Worm (Caenorhabditis elegans) whole organism, L4 larva: ENCODE results near the gene F07G11.4.

Experiments used
- F26F4.8 ChIP-seq: fragments of 200-800 bp; sonication (Bioruptor generic); conservative IDR thresholded peaks from 2 replicates; pipeline ENCODE4 v1.3.6; 2022; ENCODE audit warnings: missing genetic modification characterization, missing compliant biosample characterization
- R02D3.7 ChIP-seq: fragments of 150-350 bp; sonication (generic microtip); optimal IDR thresholded peaks from 3 replicates; lab custom pipeline; 2014; ENCODE audit warnings: missing biosample characterization, missing genetic modification characterization
- T26A8.4 ChIP-seq: fragments of 200-800 bp; sonication (Bioruptor generic); IDR thresholded peaks from 2 replicates; pipeline ENCODE4 v1.3.6; 2022; ENCODE audit warnings: missing genetic modification characterization, missing compliant biosample characterization
- Y105C5A.15 ChIP-seq: fragments of 200-800 bp; sonication (Bioruptor generic); IDR thresholded peaks from 2 replicates; pipeline ENCODE4 v1.3.6; 2022; ENCODE audit warnings: missing genetic modification characterization, missing compliant biosample characterization
- ZK337.2 ChIP-seq: fragments of 200-800 bp; sonication (Bioruptor generic); IDR thresholded peaks from 2 replicates; pipeline ENCODE4 v1.3.6; 2022; ENCODE audit warnings: missing genetic modification reagents, missing genetic modification characterization, missing compliant biosample characterization
- ZK546.5 ChIP-seq, 2 experiments: sonication (generic microtip); optimal IDR thresholded peaks; 2 replicates each; lab custom pipeline; 2017; ENCODE audit warnings: missing biosample characterization in 2 of 2, missing genetic modification characterization in 2 of 2
- ama-1 ChIP-seq: fragments of 150-350 bp; optimal IDR thresholded peaks from 2 replicates; lab custom pipeline; 2014; ENCODE audit warnings: inconsistent platforms, mixed read lengths
- arid-1 ChIP-seq: fragments of 200-800 bp; sonication (Bioruptor generic); conservative IDR thresholded peaks from 2 replicates; pipeline ENCODE4 v1.3.6; 2022; ENCODE audit warnings: missing genetic modification reagents, missing genetic modification characterization, missing compliant biosample characterization
- attf-4 ChIP-seq: sonication (generic microtip); optimal IDR thresholded peaks from 3 replicates; lab custom pipeline; 2017; ENCODE audit warnings: missing biosample characterization, missing genetic modification characterization
- ceh-20 ChIP-seq: fragments of 200-800 bp; sonication (Bioruptor generic); IDR thresholded peaks from 2 replicates; pipeline ENCODE4 v1.3.6; 2022; ENCODE audit warnings: missing genetic modification reagents, missing genetic modification characterization, missing compliant biosample characterization
- ceh-28 ChIP-seq: fragments of 150-350 bp; optimal IDR thresholded peaks from 2 replicates; lab custom pipeline; 2014; ENCODE audit warnings: missing biosample characterization, missing genetic modification reagents, missing genetic modification characterization
- ceh-32 ChIP-seq: sonication (generic microtip); optimal IDR thresholded peaks from 2 replicates; lab custom pipeline; 2016; ENCODE audit warnings: mild to moderate bottlenecking, missing genetic modification characterization, missing compliant biosample characterization; ENCODE audit not compliant: poor library complexity
- ceh-62 ChIP-seq: sonication (generic microtip); optimal IDR thresholded peaks from 2 replicates; lab custom pipeline; 2017; ENCODE audit warnings: missing biosample characterization, missing genetic modification characterization
- cey-2 ChIP-seq: sonication (generic microtip); optimal IDR thresholded peaks from 3 replicates; lab custom pipeline; 2017; ENCODE audit warnings: missing genetic modification characterization, mild to moderate bottlenecking, missing compliant biosample characterization, antibody characterized with exemption, borderline replicate concordance; ENCODE audit not compliant: insufficient read depth
- daf-8 ChIP-seq: fragments of 200-800 bp; sonication (Bioruptor generic); IDR thresholded peaks from 2 replicates; pipeline ENCODE4 v1.3.6; 2022; ENCODE audit warnings: missing genetic modification characterization, missing compliant biosample characterization
- dmd-6 ChIP-seq: fragments of 200-800 bp; sonication (Bioruptor generic); IDR thresholded peaks from 2 replicates; pipeline ENCODE4 v1.3.6; 2022; ENCODE audit warnings: missing genetic modification reagents, missing genetic modification characterization, missing compliant biosample characterization
- fkh-10 ChIP-seq: fragments of 150-350 bp; optimal IDR thresholded peaks from 2 replicates; lab custom pipeline; 2014; ENCODE audit warnings: missing biosample characterization, missing genetic modification reagents, missing genetic modification characterization
- fos-1 ChIP-seq: fragments of 150-350 bp; optimal IDR thresholded peaks from 2 replicates; lab custom pipeline; 2014; ENCODE audit warnings: missing biosample characterization, missing genetic modification characterization
- lin-15B ChIP-seq: fragments of 150-350 bp; sonication (generic microtip); optimal IDR thresholded peaks from 3 replicates; lab custom pipeline; 2014; ENCODE audit warnings: missing biosample characterization, missing genetic modification characterization
- lin-29 ChIP-seq: fragments of 200-800 bp; sonication (Bioruptor generic); IDR thresholded peaks from 2 replicates; pipeline ENCODE4 v1.3.6; 2022; ENCODE audit warnings: missing genetic modification reagents, missing genetic modification characterization, missing compliant biosample characterization
- lin-38 ChIP-seq: fragments of 200-800 bp; sonication (Bioruptor generic); IDR thresholded peaks from 2 replicates; pipeline ENCODE4 v1.3.6; 2022; ENCODE audit warnings: missing genetic modification reagents, missing genetic modification characterization, missing compliant biosample characterization
- lsy-2 ChIP-seq, 2 experiments: fragments of 150-350 bp in 1 of 2; sonication (generic microtip) in 1 of 2; optimal IDR thresholded peaks; 2 replicates each; lab custom pipeline; 2014 to 2017; ENCODE audit warnings: missing biosample characterization in 2 of 2, missing genetic modification characterization in 2 of 2
- mep-1 ChIP-seq: fragments of 150-350 bp; sonication (generic microtip); optimal IDR thresholded peaks from 3 replicates; lab custom pipeline; 2014; ENCODE audit warnings: missing biosample characterization, missing genetic modification characterization
- mes-2 ChIP-seq: sonication (generic microtip); optimal IDR thresholded peaks from 2 replicates; lab custom pipeline; 2016; ENCODE audit warnings: missing genotype, mild to moderate bottlenecking, missing genetic modification characterization, missing compliant biosample characterization; ENCODE audit not compliant: poor library complexity, severe bottlenecking
- nhr-102 ChIP-seq: sonication (generic microtip); optimal IDR thresholded peaks from 2 replicates; lab custom pipeline; 2016; ENCODE audit warnings: mild to moderate bottlenecking, missing genetic modification characterization, moderate library complexity, missing compliant biosample characterization
- nhr-28 ChIP-seq: fragments of 150-350 bp; optimal IDR thresholded peaks from 2 replicates; lab custom pipeline; 2014; ENCODE audit warnings: missing biosample characterization, missing genetic modification characterization
- nhr-41 ChIP-seq: fragments of 200-800 bp; sonication (Bioruptor generic); IDR thresholded peaks from 2 replicates; pipeline ENCODE4 v1.3.6; 2022; ENCODE audit warnings: missing genetic modification reagents, missing genetic modification characterization, missing compliant biosample characterization
- nhr-6 ChIP-seq: fragments of 150-350 bp; optimal IDR thresholded peaks from 2 replicates; lab custom pipeline; 2014; ENCODE audit warnings: missing biosample characterization, missing genetic modification characterization
- set-16 ChIP-seq: fragments of 200-800 bp; sonication (Bioruptor generic); IDR thresholded peaks from 2 replicates; pipeline ENCODE4 v1.3.6; 2022; ENCODE audit warnings: missing genetic modification reagents, missing genetic modification characterization, missing compliant biosample characterization
- unc-39 ChIP-seq: sonication (generic microtip); optimal IDR thresholded peaks from 2 replicates; lab custom pipeline; 2017; ENCODE audit warnings: missing biosample characterization, missing genetic modification characterization
- unc-62 ChIP-seq, 3 experiments: fragments of 150-350 bp in 1 of 3; sonication (generic microtip); optimal IDR thresholded peaks in 2 of 3; peaks in 1 of 3; 1 replicate in 1 of 3; 2 replicates in 2 of 3; lab custom pipeline; 2014 to 2017; ENCODE audit warnings: missing biosample characterization in 3 of 3, missing genetic modification characterization in 3 of 3, missing genetic modification reagents in 3 of 3, missing genotype in 1 of 3
- zag-1 ChIP-seq: fragments of 150-350 bp; optimal IDR thresholded peaks from 2 replicates; lab custom pipeline; 2014; ENCODE audit warnings: missing biosample characterization, missing genetic modification characterization
- zfp-2 ChIP-seq: sonication (generic microtip); optimal IDR thresholded peaks from 2 replicates; lab custom pipeline; 2016; ENCODE audit warnings: mild to moderate bottlenecking, missing genetic modification characterization, missing compliant biosample characterization
- zip-11 ChIP-seq: fragments of 200-800 bp; sonication (Bioruptor generic); IDR thresholded peaks from 2 replicates; pipeline ENCODE4 v1.3.6; 2022; ENCODE audit warnings: missing genetic modification characterization, missing compliant biosample characterization

F07G11.4 gene

ce11 chrV:7298463-7298862 is 3.3 kb upstream of the F07G11.4 start, which contains the start of gene F07G11.3:
TSS of gene F07G11.3 (plus strand) at chrV:7298763.
- TF ChIP-seq ceh-20 (GFP tag; lab: Robert Waterston, UW) (no peak), unc-62 (GFP tag; optimal IDR thresholded peaks at IDR 0.05 in 1 of 2; lab: Kevin White, UChicago) (peak in 1 of 2 experiments; percentile 55), unc-62 (tag; optimal IDR thresholded peaks at IDR 0.05; lab: Kevin White, UChicago) (no peak), fos-1 (no peak)

- TF ChIP-seq R02D3.7, result no peak
- TF ChIP-seq ceh-62, result no peak
- TF ChIP-seq mep-1 (tag; lab: Kevin White, UChicago), result no peak
- TF ChIP-seq nhr-41 (GFP tag; lab: Robert Waterston, UW), result no peak
- TF ChIP-seq lsy-2 (tag; optimal IDR thresholded peaks at IDR 0.05; lab: Kevin White, UChicago), result no peak
- no peak for TF ChIP-seq nhr-102 (tag; lab: Kevin White, UChicago)
- no peak for TF ChIP-seq nhr-28 (tag; lab: Kevin White, UChicago)
- no peak for TF ChIP-seq lin-15B (tag; lab: Kevin White, UChicago)
- no peak for TF ChIP-seq ZK337.2 (GFP tag; lab: Robert Waterston, UW)
- no peak for TF ChIP-seq unc-39
- no peak for TF ChIP-seq Y105C5A.15 (GFP tag; lab: Robert Waterston, UW)
- no peak for TF ChIP-seq daf-8
- no peak for TF ChIP-seq set-16 (GFP tag; lab: Robert Waterston, UW)
- no peak for TF ChIP-seq ZK546.5 (tag; optimal IDR thresholded peaks at IDR 0.05; lab: Kevin White, UChicago)
- no peak for TF ChIP-seq zfp-2 (tag; lab: Kevin White, UChicago)
- no peak for TF ChIP-seq T26A8.4 (GFP tag; lab: Robert Waterston, UW)
- TF ChIP-seq F26F4.8, result no peak
- no peak for TF ChIP-seq zip-11 (GFP tag; lab: Robert Waterston, UW)
Measured at ce11 chrV:7297263-7297662, 2.1 kb upstream of the F07G11.4 start, which contains the start of gene srj-32. TSS of gene srj-32 (minus strand) at chrV:7297363.

- TF ChIP-seq nhr-6 (tag; lab: Kevin White, UChicago), result no peak
Measured at ce11 chrV:7288699-7289098, 6.5 kb downstream of the F07G11.4 start, which contains the start of gene C13A2.1. TSS of gene C13A2.1 (plus strand) at chrV:7288999.

- TF ChIP-seq ama-1 (no peak), unc-62 (GFP tag; optimal IDR thresholded peaks at IDR 0.05 in 1 of 2; lab: Kevin White, UChicago) (peak in 1 of 2 experiments; percentile 28), unc-62 (tag; optimal IDR thresholded peaks at IDR 0.05; lab: Kevin White, UChicago) (no peak)
Measured at ce11 chrV:7282037-7282436, 13.1 kb downstream of the F07G11.4 start, which contains the start of gene C13A2.3. TSS of gene C13A2.3 (plus strand) at chrV:7282337.

ce11 chrV:7279090-7279489 is 16.1 kb downstream of the F07G11.4 start, which contains the start of gene C13A2.4:
TSS of gene C13A2.4 (plus strand) at chrV:7279390.
- TF ChIP-seq ceh-32 (tag; lab: Kevin White, UChicago) (no peak), fkh-10 (GFP tag; lab: Kevin White, UChicago) (no peak), lin-29 (GFP tag; lab: Robert Waterston, UW) (no peak), ceh-28 (tag; lab: Kevin White, UChicago) (no peak), cey-2 (tag; lab: Kevin White, UChicago) (no peak), lin-38 (GFP tag; lab: Robert Waterston, UW) (no peak), mes-2 (no peak)

- TF ChIP-seq T26A8.4 (GFP tag; lab: Robert Waterston, UW) (no peak), arid-1 (GFP tag; lab: Robert Waterston, UW) (no peak), fkh-10 (GFP tag; lab: Kevin White, UChicago) (no peak), zag-1 (tag; lab: Kevin White, UChicago) (no peak), dmd-6 (no peak), attf-4 (tag; lab: Kevin White, UChicago) (no peak)
- TF ChIP-seq, all 104 proteins: peak for 0
Measured at ce11 chrV:7275491-7275890, 19.7 kb downstream of the F07G11.4 start, which contains the start of gene C13A2.5. TSS of gene C13A2.5 (plus strand) at chrV:7275791.
